Fruit fly (Drosophila melanogaster): ENCODE measurements around the gene lmgA.

Gene lmgA

dm6 chr2L:8480825-8481224 is 47.6 kb downstream of the lmgA start:
- TF ChIP-seq CG3032 (tag; optimal IDR thresholded peaks at IDR 0.05) (no peak), CG9139 (GFP tag; optimal IDR thresholded peaks at IDR 0.05) (no peak), eg (GFP tag; IDR thresholded peaks at IDR 0.05) (no peak), CG6792 (GFP tag; optimal IDR thresholded peaks at IDR 0.05) (no peak), dsx (GFP tag; optimal IDR thresholded peaks at IDR 0.05; ENCODE audit: poor library complexity, severe bottlenecking) (no peak), achi (GFP tag; optimal IDR thresholded peaks at IDR 0.05) (no peak), fd59A (GFP tag; optimal IDR thresholded peaks at IDR 0.05) (no peak), CG8319 (GFP tag; optimal IDR thresholded peaks at IDR 0.05) (no peak), CG6808 (GFP tag; optimal IDR thresholded peaks at IDR 0.05) (no peak), Eip78C (GFP tag) (no peak), CG34406 (GFP tag; optimal IDR thresholded peaks at IDR 0.05) (no peak), spab (GFP tag; optimal IDR thresholded peaks at IDR 0.05) (no peak), salr (GFP tag; optimal IDR thresholded peaks at IDR 0.05) (no peak), Smox (GFP tag; optimal IDR thresholded peaks at IDR 0.05) (no peak), fd85E (GFP tag; optimal IDR thresholded peaks at IDR 0.05) (no peak), OdsH (GFP tag; optimal IDR thresholded peaks at IDR 0.05) (no peak), ss (GFP tag; optimal IDR thresholded peaks at IDR 0.05) (no peak), Sox15 (GFP tag; optimal IDR thresholded peaks at IDR 0.05) (no peak), Eip93F (GFP tag; optimal IDR thresholded peaks at IDR 0.05) (no peak), CG16779 (tag; optimal IDR thresholded peaks at IDR 0.05) (no peak)

- peak; percentile 54 for TF ChIP-seq CG34406 (GFP tag; optimal IDR thresholded peaks at IDR 0.05)
- peak; percentile 65 for TF ChIP-seq achi (GFP tag; optimal IDR thresholded peaks at IDR 0.05)
- TF ChIP-seq Blimp-1 (GFP tag; optimal IDR thresholded peaks at IDR 0.05) = peak; percentile 48
- peak; percentile 98 for TF ChIP-seq CG6808 (GFP tag; optimal IDR thresholded peaks at IDR 0.05)
- no peak for TF ChIP-seq cyc (GFP tag; optimal IDR thresholded peaks at IDR 0.05)
- peak; percentile 25 for TF ChIP-seq fkh (GFP tag; optimal IDR thresholded peaks at IDR 0.05)
- TF ChIP-seq dac (GFP tag; optimal IDR thresholded peaks at IDR 0.05) = peak; percentile 48
- peak; percentile 22 for TF ChIP-seq Eip93F (GFP tag; optimal IDR thresholded peaks at IDR 0.05)
- TF ChIP-seq pdm3 (GFP tag; optimal IDR thresholded peaks at IDR 0.05) = peak; percentile 35
- peak; percentile 59 for TF ChIP-seq CG6792 (GFP tag; optimal IDR thresholded peaks at IDR 0.05)
- peak; percentile 93 for TF ChIP-seq CG6163 (GFP tag; IDR thresholded peaks at IDR 0.05)
- peak; percentile 34 for TF ChIP-seq Met (GFP tag; optimal IDR thresholded peaks at IDR 0.05)
- TF ChIP-seq Sox15 (GFP tag; optimal IDR thresholded peaks at IDR 0.05) = no peak
- peak; percentile 28 for TF ChIP-seq esn (GFP tag; optimal IDR thresholded peaks at IDR 0.05)
- no peak for TF ChIP-seq Ets21C (GFP tag; optimal IDR thresholded peaks at IDR 0.05)
- TF ChIP-seq dsx (GFP tag; optimal IDR thresholded peaks at IDR 0.05; ENCODE audit: poor library complexity, severe bottlenecking) = peak; percentile 65
- peak; percentile 78 for TF ChIP-seq Eip78C (GFP tag)
- TF ChIP-seq Smox (GFP tag; optimal IDR thresholded peaks at IDR 0.05) = peak; percentile 9
- TF ChIP-seq CG11294 (GFP tag; IDR thresholded peaks at IDR 0.05) = no peak
- TF ChIP-seq Hr39 (GFP tag; optimal IDR thresholded peaks at IDR 0.05) = no peak
- peak; percentile 93 for TF ChIP-seq CG6854 (GFP tag; optimal IDR thresholded peaks at IDR 0.05)
- TF ChIP-seq CG8319 (GFP tag; optimal IDR thresholded peaks at IDR 0.05) = peak; percentile 36
- peak; percentile 38 for TF ChIP-seq OdsH (GFP tag; optimal IDR thresholded peaks at IDR 0.05)
- TF ChIP-seq CG16779 (tag; optimal IDR thresholded peaks at IDR 0.05) = peak; percentile 91
- TF ChIP-seq Lpt (GFP tag; optimal IDR thresholded peaks at IDR 0.05) = peak; percentile 82
- TF ChIP-seq CG10669 (GFP tag; optimal IDR thresholded peaks at IDR 0.05) = peak; percentile 86
- no peak for TF ChIP-seq Hr38 (GFP tag; optimal IDR thresholded peaks at IDR 0.05)
- no peak for TF ChIP-seq CG31627 (GFP tag; optimal IDR thresholded peaks at IDR 0.05)
- TF ChIP-seq CG11762 (GFP tag; optimal IDR thresholded peaks at IDR 0.05; ENCODE audit: insufficient read depth) = no peak
- TF ChIP-seq lz (GFP tag; optimal IDR thresholded peaks at IDR 0.05) = no peak
- TF ChIP-seq fd85E (GFP tag; optimal IDR thresholded peaks at IDR 0.05) = peak; percentile 38
- peak; percentile 88 for TF ChIP-seq CG1621 (tag; optimal IDR thresholded peaks at IDR 0.05)
- peak; percentile 87 for TF ChIP-seq CG6276 (GFP tag; optimal IDR thresholded peaks at IDR 0.05)
- peak; percentile 69 for TF ChIP-seq vri (GFP tag; optimal IDR thresholded peaks at IDR 0.05)
- peak; percentile 39 for TF ChIP-seq svp (GFP tag)
- TF ChIP-seq Hr4 (GFP tag; optimal IDR thresholded peaks at IDR 0.05) = peak; percentile 21
- TF ChIP-seq Sox14 (GFP tag; optimal IDR thresholded peaks at IDR 0.05) = peak; percentile 22
- peak; percentile 88 for TF ChIP-seq CG8119 (GFP tag; IDR thresholded peaks at IDR 0.05)
- peak; percentile 99 for TF ChIP-seq ss (GFP tag; optimal IDR thresholded peaks at IDR 0.05)
- peak; percentile 71 for TF ChIP-seq CG3919 (GFP tag; optimal IDR thresholded peaks at IDR 0.05)
Observed at dm6 chr2L:8478911-8479706, 49.3 kb downstream of the lmgA start.

All from whole organism, prepupa.